Worm (Caenorhabditis elegans): Measurements from ENCODE around the gene ttr-54.

DNA sequence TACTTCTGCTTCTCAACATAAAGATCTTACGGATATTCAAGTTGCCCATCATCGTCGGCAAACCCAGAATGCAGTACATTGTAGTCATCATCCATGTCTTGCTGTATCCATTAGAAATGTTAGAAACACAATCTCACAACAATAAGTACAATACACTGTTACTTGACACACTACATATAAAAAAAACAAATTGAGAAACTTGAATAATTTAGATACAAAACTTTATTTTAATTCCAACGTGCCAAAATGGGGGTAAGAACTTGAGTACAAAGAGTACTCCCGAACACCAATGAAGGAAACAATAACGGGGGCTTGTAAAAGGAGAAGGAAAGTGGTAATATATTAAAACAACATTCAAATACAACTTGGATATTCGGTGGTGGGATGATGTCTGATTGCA is 29.0 kb upstream of the ttr-54 start, which contains the start of gene ctf-18:
- no peak for TF ChIP-seq skn-1 (tag; optimal IDR thresholded peaks at IDR 0.05)
- no peak for TF ChIP-seq unc-86 (tag; optimal IDR thresholded peaks at IDR 0.05)

All from whole organism, L1 larva.